Worm (Caenorhabditis elegans): ENCODE data around the gene nhr-181.

nhr-181 gene

ce11 chrV:4106688-4107087 lies 11.8 kb downstream of the nhr-181 start:
- TF ChIP-seq hmg-1.2 (GFP tag; IDR thresholded peaks at IDR 0.05): no peak
- no peak for TF ChIP-seq pbrm-1 (GFP tag; IDR thresholded peaks at IDR 0.05)
- no peak for TF ChIP-seq C17E4.6 (GFP tag; IDR thresholded peaks at IDR 0.05)
- TF ChIP-seq hsf-1 (GFP tag; IDR thresholded peaks at IDR 0.05): no peak
- TF ChIP-seq rpc-1 (optimal IDR thresholded peaks at IDR 0.05): no peak
- no peak for TF ChIP-seq rpc-1 (tag; optimal IDR thresholded peaks at IDR 0.05)
- no peak for TF ChIP-seq ztf-25 (GFP tag; IDR thresholded peaks at IDR 0.05)
- TF ChIP-seq lin-26 (GFP tag; IDR thresholded peaks at IDR 0.05): no peak
- no peak for TF ChIP-seq tbx-9 (tag; optimal IDR thresholded peaks at IDR 0.05; ENCODE audit: borderline replicate concordance)

ce11 chrV:4109873-4110272 lies 15.0 kb downstream of the nhr-181 start, which contains the start of gene clc-18:
TSS of gene clc-18 (minus strand) at chrV:4109973.
- TF ChIP-seq ekl-4 (GFP tag; IDR thresholded peaks at IDR 0.05) (no peak), cebp-2 (GFP tag; IDR thresholded peaks at IDR 0.05) (no peak), F52B5.7 (tag; optimal IDR thresholded peaks at IDR 0.05) (no peak)

- TF ChIP-seq ztf-26 (tag; optimal IDR thresholded peaks at IDR 0.05) (no peak), B0019.2 (GFP tag; conservative IDR thresholded peaks at IDR 0.05) (no peak), ztf-25 (GFP tag; IDR thresholded peaks at IDR 0.05) (no peak), atf-7 (tag; optimal IDR thresholded peaks at IDR 0.05) (no peak), rpc-1 (optimal IDR thresholded peaks at IDR 0.05) (no peak), rpc-1 (tag; optimal IDR thresholded peaks at IDR 0.05) (no peak), B0035.1 (tag; optimal IDR thresholded peaks at IDR 0.05) (no peak), bed-2 (GFP tag; IDR thresholded peaks at IDR 0.05) (no peak), tbx-9 (tag; optimal IDR thresholded peaks at IDR 0.05; ENCODE audit: borderline replicate concordance) (no peak), C17E4.6 (GFP tag; IDR thresholded peaks at IDR 0.05) (no peak), madf-3 (GFP tag; IDR thresholded peaks at IDR 0.05) (no peak), D2030.7 (GFP tag; IDR thresholded peaks at IDR 0.05) (no peak), attf-5 (GFP tag; optimal IDR thresholded peaks at IDR 0.05) (no peak), tlf-1 (GFP tag; optimal IDR thresholded peaks at IDR 0.05) (no peak), F57A8.1 (GFP tag; optimal IDR thresholded peaks at IDR 0.05) (no peak)
Measured at ce11 chrV:4112516-4112915, 17.7 kb downstream of the nhr-181 start, which contains the start of gene srw-134. TSS of gene srw-134 (minus strand) at chrV:4112616.

ce11 chrV:4114627-4115026 lies 19.8 kb downstream of the nhr-181 start, which contains the start of gene srw-133:
TSS of gene srw-133 (minus strand) at chrV:4114727.
- TF ChIP-seq tlf-1 (GFP tag; optimal IDR thresholded peaks at IDR 0.05): no peak
- TF ChIP-seq mcd-1 (GFP tag; IDR thresholded peaks at IDR 0.05): no peak
- no peak for TF ChIP-seq Y67H2A.10 (GFP tag; conservative IDR thresholded peaks at IDR 0.05)
- TF ChIP-seq C17E4.6 (GFP tag; IDR thresholded peaks at IDR 0.05): no peak
- no peak for TF ChIP-seq mel-28 (tag; optimal IDR thresholded peaks at IDR 0.05; ENCODE audit: borderline replicate concordance)
- TF ChIP-seq K12H6.12 (tag; optimal IDR thresholded peaks at IDR 0.05): no peak
- no peak for TF ChIP-seq mes-4 (tag; optimal IDR thresholded peaks at IDR 0.05)
- no peak for TF ChIP-seq ztf-18 (tag; optimal IDR thresholded peaks at IDR 0.05)
- TF ChIP-seq ceh-91 (GFP tag; IDR thresholded peaks at IDR 0.05): no peak
- no peak for TF ChIP-seq cebp-2 (GFP tag; IDR thresholded peaks at IDR 0.05)
- no peak for TF ChIP-seq Y79H2A.3 (GFP tag; conservative IDR thresholded peaks at IDR 0.05)
- TF ChIP-seq ztf-3 (GFP tag; optimal IDR thresholded peaks at IDR 0.05): no peak
- no peak for TF ChIP-seq Y56A3A.18 (GFP tag; IDR thresholded peaks at IDR 0.05)
- no peak for TF ChIP-seq attf-5 (GFP tag; optimal IDR thresholded peaks at IDR 0.05)
- no peak for TF ChIP-seq F39B2.1 (GFP tag; IDR thresholded peaks at IDR 0.05)
- TF ChIP-seq rpc-1 (optimal IDR thresholded peaks at IDR 0.05): no peak
- TF ChIP-seq rpc-1 (tag; optimal IDR thresholded peaks at IDR 0.05): no peak
- TF ChIP-seq madf-8 (GFP tag; conservative IDR thresholded peaks at IDR 0.05): no peak
- no peak for TF ChIP-seq aptf-3 (GFP tag; IDR thresholded peaks at IDR 0.05)

Measured in whole organism, young adult.